Worm (Caenorhabditis elegans): ENCODE data around the gene such-1.

Gene such-1

DNA sequence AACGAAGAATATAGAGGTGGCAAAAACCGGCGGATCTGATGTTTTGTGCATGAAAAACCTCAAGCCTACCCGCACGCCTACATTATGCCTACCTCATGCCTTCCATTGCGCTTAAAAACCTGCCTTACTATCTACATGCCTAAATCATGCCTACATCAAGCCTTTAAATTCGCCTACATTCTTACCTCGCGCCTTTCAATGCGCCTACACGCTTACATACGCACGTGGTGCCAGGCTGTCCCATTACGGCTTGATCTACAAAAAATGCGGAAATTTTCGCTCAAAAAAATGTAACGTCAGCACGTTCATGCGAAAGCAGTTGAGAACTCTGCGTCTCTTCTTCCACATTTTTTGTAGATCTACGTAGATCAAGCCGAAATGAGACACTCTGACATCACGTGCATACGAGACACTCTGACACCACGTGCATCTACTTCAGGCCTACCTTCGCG, 39.4 kb downstream of the such-1 start, which contains the start of gene fbxa-220:
fbxa-220 (minus strand) TSS at position 51 of the 452 bp plus-strand sequence.
- no peak for TF ChIP-seq ztf-23 (GFP tag; IDR thresholded peaks at IDR 0.05)

DNA sequence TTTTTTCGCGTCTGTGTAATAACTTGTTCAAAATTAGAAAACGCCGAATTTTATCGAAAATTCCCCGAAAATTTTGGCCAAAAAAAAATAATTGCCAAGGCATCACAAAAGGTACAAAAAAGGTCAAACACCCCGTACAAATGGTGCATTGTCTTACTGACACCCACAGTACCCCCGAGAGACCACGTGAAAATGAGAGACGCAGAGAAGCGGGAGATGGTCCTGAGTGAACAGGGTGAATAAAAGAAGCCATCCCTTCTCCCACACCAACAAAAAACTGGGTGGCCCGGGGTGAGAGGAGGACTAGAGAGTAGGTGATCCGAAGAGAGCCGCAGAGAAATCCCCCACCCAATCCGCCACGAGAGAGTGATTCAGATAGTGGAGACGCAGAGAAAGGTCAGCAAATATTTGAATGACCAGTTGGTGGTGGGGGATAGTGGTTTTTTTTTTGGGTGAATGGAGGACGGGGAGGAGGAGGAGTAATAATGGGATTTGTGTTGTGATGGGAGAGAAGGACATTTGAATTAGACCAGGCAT, 42.2 kb downstream of the such-1 start:
- TF ChIP-seq flt-1 (GFP tag; IDR thresholded peaks at IDR 0.05) (no peak), ztf-23 (GFP tag; IDR thresholded peaks at IDR 0.05) (no peak), med-1 (GFP tag; optimal IDR thresholded peaks at IDR 0.05; ENCODE audit: insufficient read depth) (no peak), tab-1 (GFP tag; IDR thresholded peaks at IDR 0.05) (no peak), ztf-29 (GFP tag; IDR thresholded peaks at IDR 0.05) (no peak), ref-1 (GFP tag; conservative IDR thresholded peaks at IDR 0.05) (no peak), cog-1 (tag; optimal IDR thresholded peaks at IDR 0.05) (no peak), T22C8.4 (GFP tag; IDR thresholded peaks at IDR 0.05) (no peak), klf-2 (GFP tag; conservative IDR thresholded peaks at IDR 0.05) (no peak)

DNA sequence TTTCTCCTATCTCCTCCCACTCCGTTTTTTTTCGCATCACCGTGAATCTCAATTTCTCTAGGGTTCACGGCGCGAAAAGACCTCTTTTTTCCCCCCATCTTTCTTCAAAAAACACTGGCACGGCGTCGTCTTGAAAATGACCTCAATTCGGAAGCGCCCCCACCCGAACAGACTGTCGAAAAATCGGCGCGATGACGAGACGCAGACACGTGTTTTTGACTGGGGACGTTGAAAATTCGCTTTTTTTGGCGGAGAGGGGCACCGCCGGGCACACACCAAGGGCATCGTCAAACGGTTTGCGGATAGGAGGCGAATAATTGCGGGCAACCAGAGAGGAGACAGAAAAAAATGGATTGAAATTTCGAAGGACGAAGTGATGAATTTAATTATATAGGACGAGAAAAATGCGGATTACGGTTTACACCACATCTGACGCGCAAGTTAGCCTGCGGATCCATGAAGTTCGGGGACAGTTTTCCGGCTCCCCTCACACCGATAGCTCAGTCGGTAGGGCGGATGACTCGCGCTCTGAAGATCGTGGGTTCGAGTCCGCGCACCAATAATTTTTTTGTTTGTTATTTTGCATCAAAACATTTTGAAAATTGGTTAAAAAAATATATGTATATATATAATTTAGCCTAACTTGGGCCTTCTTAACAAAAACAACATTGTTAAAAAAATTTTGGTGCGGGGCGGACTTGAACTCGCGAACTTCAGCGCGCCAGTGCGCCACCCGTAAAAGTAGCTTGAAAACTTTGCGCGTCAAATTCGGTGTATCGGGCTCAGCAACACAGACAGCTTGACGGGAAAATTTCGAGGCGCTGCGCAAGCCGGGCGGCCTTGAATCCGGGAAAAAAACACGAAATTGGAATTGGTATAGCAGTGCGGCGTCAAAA, 44.8 kb downstream of the such-1 start:
- TF ChIP-seq klf-2 (GFP tag; conservative IDR thresholded peaks at IDR 0.05) (no peak), T22C8.4 (GFP tag; IDR thresholded peaks at IDR 0.05) (no peak), cog-1 (tag; optimal IDR thresholded peaks at IDR 0.05) (no peak), tab-1 (GFP tag; IDR thresholded peaks at IDR 0.05) (no peak), med-1 (GFP tag; optimal IDR thresholded peaks at IDR 0.05; ENCODE audit: insufficient read depth) (no peak), ztf-29 (GFP tag; IDR thresholded peaks at IDR 0.05) (no peak), ztf-23 (GFP tag; IDR thresholded peaks at IDR 0.05) (no peak), ref-1 (GFP tag; conservative IDR thresholded peaks at IDR 0.05) (no peak), flt-1 (GFP tag; IDR thresholded peaks at IDR 0.05) (no peak)

DNA sequence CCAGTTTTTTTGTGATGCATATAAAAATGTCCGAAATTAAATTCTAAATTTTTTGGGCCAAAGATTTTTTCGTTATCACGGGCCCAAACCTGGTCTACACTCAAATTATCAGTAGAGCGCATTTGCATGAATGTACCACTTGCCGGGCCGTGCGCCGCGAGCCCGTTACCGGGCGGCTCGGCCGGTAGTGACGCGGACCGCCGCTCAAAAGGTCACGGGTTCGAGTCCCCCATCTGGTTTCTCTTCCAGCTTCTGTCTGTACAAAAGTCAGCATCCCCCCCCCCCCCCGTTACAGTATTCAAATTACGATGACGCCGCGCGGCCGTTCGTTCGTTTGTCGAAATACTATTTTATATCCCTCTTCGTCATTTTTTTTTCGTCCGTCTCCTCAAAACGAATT, 46.3 kb downstream of the such-1 start:
- TF ChIP-seq ref-1 (GFP tag; conservative IDR thresholded peaks at IDR 0.05) = no peak
- TF ChIP-seq klf-2 (GFP tag; conservative IDR thresholded peaks at IDR 0.05) = 0 out of 2 replicates have a peak, but pooled peaks have one; percentile 35

DNA sequence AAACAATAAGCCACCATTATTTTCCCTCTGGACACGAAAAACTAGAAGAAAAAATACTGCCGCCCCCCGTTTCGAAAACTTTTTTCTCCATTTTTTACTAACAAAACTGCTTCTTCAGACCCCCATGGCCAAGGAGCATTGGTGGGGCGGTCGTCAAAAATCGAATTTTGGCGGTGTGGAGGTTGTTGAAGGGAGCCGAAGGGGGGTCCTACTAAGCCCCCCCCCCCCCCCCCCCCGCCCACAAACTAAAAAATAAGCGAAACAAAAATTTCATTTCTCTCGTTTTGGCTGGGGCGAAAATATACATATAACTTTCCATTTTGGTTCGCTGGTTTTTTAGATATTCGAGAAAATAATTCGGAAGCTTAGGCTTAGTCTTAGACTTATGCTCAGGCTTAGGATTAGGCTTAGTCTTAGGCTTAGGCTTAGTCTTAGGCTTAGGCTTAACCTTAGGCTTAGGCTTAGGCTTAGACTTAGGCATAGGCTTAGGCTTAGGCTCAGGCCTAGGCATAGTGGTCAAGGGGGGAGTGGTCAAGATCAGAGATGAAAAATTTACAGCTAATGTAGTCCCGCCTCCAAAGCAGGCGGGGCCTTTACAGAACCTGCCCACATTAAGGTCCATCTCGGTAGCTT, 48.8 kb downstream of the such-1 start:
- TF ChIP-seq ref-1 (GFP tag; conservative IDR thresholded peaks at IDR 0.05) = no peak
- TF ChIP-seq ztf-29 (GFP tag; IDR thresholded peaks at IDR 0.05) = no peak
- no peak for TF ChIP-seq klf-2 (GFP tag; conservative IDR thresholded peaks at IDR 0.05)
- no peak for TF ChIP-seq T22C8.4 (GFP tag; IDR thresholded peaks at IDR 0.05)
- no peak for TF ChIP-seq flt-1 (GFP tag; IDR thresholded peaks at IDR 0.05)
- TF ChIP-seq ztf-23 (GFP tag; IDR thresholded peaks at IDR 0.05) = no peak
- TF ChIP-seq tab-1 (GFP tag; IDR thresholded peaks at IDR 0.05) = no peak
- TF ChIP-seq med-1 (GFP tag; optimal IDR thresholded peaks at IDR 0.05; ENCODE audit: insufficient read depth) = no peak
- no peak for TF ChIP-seq cog-1 (tag; optimal IDR thresholded peaks at IDR 0.05)

DNA sequence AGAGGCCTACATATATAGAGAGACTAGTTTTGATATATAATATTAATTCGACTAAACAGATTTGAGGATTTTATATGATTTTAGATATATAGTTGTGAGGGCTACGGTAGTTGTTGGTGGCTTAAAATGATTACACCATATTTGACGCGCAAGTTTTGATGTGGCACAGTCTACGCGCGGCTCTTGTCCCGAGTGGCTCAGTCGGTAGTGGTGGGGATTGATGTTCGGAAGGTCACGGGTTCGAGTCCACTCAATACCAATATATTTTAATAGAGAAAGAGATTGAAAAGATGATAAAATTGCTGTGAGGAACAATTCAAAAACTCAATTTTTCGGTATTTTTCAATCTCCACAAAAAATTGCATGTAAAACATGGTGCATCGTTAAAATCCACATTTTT, 50.7 kb downstream of the such-1 start:
- no peak for TF ChIP-seq cog-1 (tag; optimal IDR thresholded peaks at IDR 0.05)
- TF ChIP-seq flt-1 (GFP tag; IDR thresholded peaks at IDR 0.05) = 0 out of 2 replicates have a peak, but pooled peaks have one; percentile 8

DNA sequence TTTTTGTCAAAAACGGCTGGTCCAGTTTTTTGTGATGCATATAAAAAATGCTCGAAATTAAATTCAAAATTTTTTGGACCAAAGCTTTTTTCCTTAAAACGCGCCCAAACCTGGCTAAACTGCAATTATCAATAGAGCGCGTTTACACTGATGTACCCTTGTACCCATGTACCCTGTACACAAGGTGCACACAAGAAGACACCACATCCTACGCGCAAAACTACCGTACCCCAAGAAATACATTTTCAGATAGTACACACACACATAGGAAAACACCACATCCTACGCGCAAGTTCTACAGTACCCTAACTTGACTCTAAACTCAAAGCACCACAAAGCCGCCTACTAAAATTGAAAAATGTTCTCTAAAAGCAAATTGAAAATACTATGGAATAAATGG, 52.2 kb downstream of the such-1 start:
- no peak for TF ChIP-seq ztf-29 (GFP tag; IDR thresholded peaks at IDR 0.05)
- no peak for TF ChIP-seq T22C8.4 (GFP tag; IDR thresholded peaks at IDR 0.05)
- TF ChIP-seq flt-1 (GFP tag; IDR thresholded peaks at IDR 0.05) = 0 out of 2 replicates have a peak, but pooled peaks have one; percentile 44
- no peak for TF ChIP-seq ref-1 (GFP tag; conservative IDR thresholded peaks at IDR 0.05)

DNA sequence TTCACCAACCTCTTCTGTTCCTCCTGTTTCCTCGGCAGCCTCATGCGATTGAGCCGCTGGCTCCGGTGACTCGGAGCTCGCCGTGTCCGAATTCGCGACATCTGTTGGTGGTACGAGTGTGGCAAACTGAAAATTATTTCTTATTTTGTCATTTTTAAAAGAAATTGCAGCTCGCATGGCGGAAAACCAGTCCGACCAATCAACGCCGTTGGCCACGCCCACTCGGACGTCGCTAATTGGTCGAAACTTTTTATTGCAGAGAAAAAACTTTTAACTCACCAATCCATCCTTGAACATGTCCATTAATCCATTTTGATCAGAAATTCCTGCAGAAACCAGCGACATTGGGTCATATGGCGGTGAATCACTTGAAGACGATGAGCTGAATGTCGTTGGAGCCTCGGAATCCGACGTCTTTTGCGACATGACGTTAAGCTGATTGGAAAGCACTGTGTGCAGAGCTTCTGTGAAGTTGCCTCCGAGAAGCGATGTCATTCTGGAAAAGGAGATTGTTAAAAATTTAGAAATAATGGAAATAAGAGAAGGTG, 53.2 kb downstream of the such-1 start, which contains the start of gene bed-2:
bed-2 (minus strand) TSS at position 498 of the 548 bp plus-strand sequence.
- TF ChIP-seq cog-1 (tag; optimal IDR thresholded peaks at IDR 0.05) (no peak), med-1 (GFP tag; optimal IDR thresholded peaks at IDR 0.05; ENCODE audit: insufficient read depth) (no peak), T22C8.4 (GFP tag; IDR thresholded peaks at IDR 0.05) (no peak), ref-1 (GFP tag; conservative IDR thresholded peaks at IDR 0.05) (no peak), ztf-23 (GFP tag; IDR thresholded peaks at IDR 0.05) (no peak), tab-1 (GFP tag; IDR thresholded peaks at IDR 0.05) (no peak), flt-1 (GFP tag; IDR thresholded peaks at IDR 0.05) (no peak), klf-2 (GFP tag; conservative IDR thresholded peaks at IDR 0.05) (no peak), ztf-29 (GFP tag; IDR thresholded peaks at IDR 0.05) (no peak)

DNA sequence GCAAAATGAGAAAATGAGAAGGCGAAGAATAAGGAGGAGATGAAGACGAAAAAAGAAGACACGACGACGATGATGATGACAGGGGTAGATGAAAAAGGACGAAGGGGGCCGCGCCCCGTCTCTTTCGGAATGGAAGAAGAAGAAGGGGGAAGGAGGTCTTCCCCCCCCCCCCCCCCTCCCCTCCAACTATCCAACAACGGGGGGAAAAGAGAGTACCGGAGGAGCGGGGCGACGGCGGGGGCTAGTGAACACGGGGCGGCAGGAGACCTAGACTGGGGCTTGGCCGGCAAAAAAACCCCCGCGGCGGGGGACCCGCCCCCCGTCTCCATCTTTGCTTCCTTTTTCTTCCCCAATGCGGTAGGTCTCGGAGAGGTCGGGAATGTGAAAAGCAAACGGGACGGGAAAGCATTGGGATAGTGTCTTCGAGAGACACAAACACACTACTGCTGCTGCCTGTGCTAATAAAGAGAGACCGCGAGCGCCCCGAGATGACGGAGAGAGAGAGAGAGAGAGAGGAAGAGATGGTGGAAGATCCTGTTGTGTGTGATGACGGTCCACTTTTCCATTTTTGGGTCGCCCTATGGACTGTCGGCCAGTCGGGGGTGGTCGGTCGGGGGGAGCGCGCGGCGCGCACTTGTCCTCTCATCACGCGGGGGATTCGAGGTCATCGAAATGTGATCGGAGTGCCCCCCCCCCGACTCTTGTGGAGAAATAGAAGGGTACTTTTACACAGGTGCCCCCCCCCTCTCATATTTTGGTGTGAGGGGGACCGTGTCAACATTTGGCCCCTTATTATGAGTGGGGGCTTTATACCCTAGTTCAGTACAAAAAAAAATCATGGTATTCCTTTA, 55.7 kb downstream of the such-1 start:
- TF ChIP-seq ref-1 (GFP tag; conservative IDR thresholded peaks at IDR 0.05) = no peak
- no peak for TF ChIP-seq klf-2 (GFP tag; conservative IDR thresholded peaks at IDR 0.05)
- TF ChIP-seq flt-1 (GFP tag; IDR thresholded peaks at IDR 0.05) = peak; percentile 25; the same call in 1 of the 2 replicates
- no peak for TF ChIP-seq tab-1 (GFP tag; IDR thresholded peaks at IDR 0.05)
- TF ChIP-seq T22C8.4 (GFP tag; IDR thresholded peaks at IDR 0.05) = no peak
- no peak for TF ChIP-seq ztf-29 (GFP tag; IDR thresholded peaks at IDR 0.05)
- peak; percentile 10 for TF ChIP-seq med-1 (GFP tag; optimal IDR thresholded peaks at IDR 0.05; ENCODE audit: insufficient read depth)
- peak; percentile 54; the same call in 1 of the 2 replicates for TF ChIP-seq ztf-23 (GFP tag; IDR thresholded peaks at IDR 0.05)
- no peak for TF ChIP-seq cog-1 (tag; optimal IDR thresholded peaks at IDR 0.05)
